Fruit fly (Drosophila melanogaster): ENCODE results near the gene CG10877.

CG10877 gene

DNA sequence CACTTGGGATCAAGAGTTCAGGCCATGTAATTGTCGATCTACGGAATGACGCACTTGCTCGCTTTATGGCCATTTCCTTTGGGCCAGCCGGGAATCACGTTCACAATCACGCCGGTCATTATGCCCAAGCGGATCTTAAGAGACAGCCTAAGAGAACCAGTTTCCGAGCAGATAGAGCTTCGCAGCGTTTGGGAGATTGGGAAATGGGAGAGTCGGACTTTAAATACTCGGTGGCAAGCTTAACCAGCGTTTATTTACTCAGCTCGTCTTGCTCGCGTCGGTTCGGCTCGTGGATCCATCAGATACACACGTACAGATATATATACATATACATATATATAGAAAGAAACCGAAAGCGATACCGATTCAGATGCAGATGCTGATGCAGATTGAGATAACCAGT lies 1.7 kb upstream of the CG10877 start (continued):
- TF ChIP-seq CG9727 (GFP tag; optimal IDR thresholded peaks at IDR 0.05), result no peak
- TF ChIP-seq pzg (GFP tag; optimal IDR thresholded peaks at IDR 0.05), result no peak
- 0 out of 2 replicates have a peak, but pooled peaks have one; percentile 27 for TF ChIP-seq ato (GFP tag; IDR thresholded peaks at IDR 0.05; ENCODE audit: partially characterized antibody)
- no peak for TF ChIP-seq CG8388 (GFP tag; optimal IDR thresholded peaks at IDR 0.05)
- no peak for TF ChIP-seq CG17829 (tag; optimal IDR thresholded peaks at IDR 0.05)
- no peak for TF ChIP-seq run (tag; optimal IDR thresholded peaks at IDR 0.05)
- TF ChIP-seq Nf-YA (GFP tag; IDR thresholded peaks at IDR 0.05), result no peak
- peak; percentile 17 for TF ChIP-seq CG34376 (GFP tag; optimal IDR thresholded peaks at IDR 0.05)
- TF ChIP-seq CG17361 (GFP tag; IDR thresholded peaks at IDR 0.05), result no peak
- TF ChIP-seq BEAF-32 (GFP tag; optimal IDR thresholded peaks at IDR 0.05), result no peak
- TF ChIP-seq CG14710 (tag; optimal IDR thresholded peaks at IDR 0.05), result no peak
- TF ChIP-seq CG12744 (GFP tag; optimal IDR thresholded peaks at IDR 0.05), result no peak
- TF ChIP-seq sna (GFP tag; IDR thresholded peaks at IDR 0.05; ENCODE audit: partially characterized antibody), result no peak
- no peak for TF ChIP-seq sc (optimal IDR thresholded peaks at IDR 0.05)
- TF ChIP-seq sc (GFP tag; optimal IDR thresholded peaks at IDR 0.05), result no peak
- TF ChIP-seq slp2 (GFP tag; optimal IDR thresholded peaks at IDR 0.05), result no peak
- no peak for TF ChIP-seq CG31388 (GFP tag; optimal IDR thresholded peaks at IDR 0.05)
- no peak for TF ChIP-seq CG5245 (GFP tag; optimal IDR thresholded peaks at IDR 0.05)
- TF ChIP-seq chinmo (GFP tag; IDR thresholded peaks at IDR 0.05; ENCODE audit: partially characterized antibody), result peak; percentile 61; the same call in 1 of the 4 replicates
- TF ChIP-seq twi (tag; optimal IDR thresholded peaks at IDR 0.05), result no peak
- TF ChIP-seq ash1 (GFP tag; optimal IDR thresholded peaks at IDR 0.05), result no peak
- no peak for TF ChIP-seq CG10654 (GFP tag; optimal IDR thresholded peaks at IDR 0.05)
- peak; percentile 38 for TF ChIP-seq Ets65A (GFP tag)
- TF ChIP-seq cato (GFP tag; optimal IDR thresholded peaks at IDR 0.05; ENCODE audit: borderline replicate concordance), result no peak
- TF ChIP-seq emc (GFP tag; optimal IDR thresholded peaks at IDR 0.05), result no peak
- no peak for TF ChIP-seq tna (GFP tag; IDR thresholded peaks at IDR 0.05; ENCODE audit: partially characterized antibody)
- no peak for TF ChIP-seq CG3847 (GFP tag; IDR thresholded peaks at IDR 0.05)
- no peak for TF ChIP-seq CG17802 (tag; optimal IDR thresholded peaks at IDR 0.05)
- TF ChIP-seq jigr1 (GFP tag; IDR thresholded peaks at IDR 0.05), result no peak
- TF ChIP-seq Bdp1 (GFP tag; optimal IDR thresholded peaks at IDR 0.05), result no peak
- TF ChIP-seq CG6854 (GFP tag; optimal IDR thresholded peaks at IDR 0.05), result no peak
- TF ChIP-seq CG43689 (GFP tag; IDR thresholded peaks at IDR 0.05), result no peak
- no peak for TF ChIP-seq eyg (GFP tag; optimal IDR thresholded peaks at IDR 0.05)
- TF ChIP-seq CG1602 (GFP tag; optimal IDR thresholded peaks at IDR 0.05), result no peak
- TF ChIP-seq CG7839 (tag; optimal IDR thresholded peaks at IDR 0.05), result no peak
- TF ChIP-seq CG2199 (GFP tag; IDR thresholded peaks at IDR 0.05), result no peak
- TF ChIP-seq Ptx1 (GFP tag; IDR thresholded peaks at IDR 0.05), result no peak
- no peak for TF ChIP-seq CG15514 (GFP tag; optimal IDR thresholded peaks at IDR 0.05)
- TF ChIP-seq Hsf (GFP tag; optimal IDR thresholded peaks at IDR 0.05), result no peak
- TF ChIP-seq stwl (tag; optimal IDR thresholded peaks at IDR 0.05), result no peak
- TF ChIP-seq Jarid2 (GFP tag; optimal IDR thresholded peaks at IDR 0.05), result peak; percentile 58
- TF ChIP-seq CG8478 (optimal IDR thresholded peaks at IDR 0.05), result no peak
- TF ChIP-seq CG3995 (GFP tag; optimal IDR thresholded peaks at IDR 0.05), result peak; percentile 12
- TF ChIP-seq CG15269 (tag; optimal IDR thresholded peaks at IDR 0.05), result no peak
- TF ChIP-seq CG15601 (tag; optimal IDR thresholded peaks at IDR 0.05), result no peak
- TF ChIP-seq fd3F (GFP tag; optimal IDR thresholded peaks at IDR 0.05), result no peak
- no peak for TF ChIP-seq HLH54F (GFP tag; optimal IDR thresholded peaks at IDR 0.05)
- no peak for TF ChIP-seq Mrtf (GFP tag; IDR thresholded peaks at IDR 0.05)
- TF ChIP-seq CG15073 (GFP tag; optimal IDR thresholded peaks at IDR 0.05), result no peak
- TF ChIP-seq CG7745 (tag; optimal IDR thresholded peaks at IDR 0.05), result no peak
- no peak for TF ChIP-seq hth (optimal IDR thresholded peaks at IDR 0.05)
- no peak for TF ChIP-seq CG13123 (GFP tag; optimal IDR thresholded peaks at IDR 0.05)
